Fruit fly (Drosophila melanogaster) whole organism, prepupa: Measurements from ENCODE around the gene Es2.

Experiments
- CG6163 ChIP-seq: fragments of 200-800 bp; sonication (Bioruptor generic); IDR thresholded peaks from 3 replicates; pipeline ENCODE4 v1.3.6; 2022; ENCODE audit warnings: missing biosample characterization, missing genetic modification characterization
- Ets21C ChIP-seq: fragments of 200-800 bp; sonication (Bioruptor generic); optimal IDR thresholded peaks from 3 replicates; lab custom pipeline; 2016; ENCODE audit warnings: missing biosample characterization, missing genetic modification characterization
- OdsH ChIP-seq: fragments of 200-800 bp; sonication (Bioruptor generic); optimal IDR thresholded peaks from 3 replicates; lab custom pipeline; 2016; ENCODE audit warnings: missing biosample characterization, missing genetic modification characterization
- fkh ChIP-seq: fragments of 200-800 bp; sonication (Bioruptor generic); optimal IDR thresholded peaks from 3 replicates; lab custom pipeline; 2017; ENCODE audit warnings: missing biosample characterization, mild to moderate bottlenecking, missing genetic modification characterization, moderate library complexity

dm6 chrX:8459452-8460040 is 1.7 kb upstream of the Es2 start:
- no peak for TF ChIP-seq OdsH (GFP tag; lab: Kevin White, UChicago)
- no peak for TF ChIP-seq Ets21C (GFP tag; lab: Kevin White, UChicago)
- TF ChIP-seq CG6163 (GFP tag; lab: Robert Waterston, UW): no peak
- TF ChIP-seq fkh (GFP tag; lab: Kevin White, UChicago): no peak
